Fruit fly (Drosophila melanogaster): ENCODE measurements around the gene Ets21C.

Gene Ets21C

dm6 chr2L:544444-545179 is 8.1 kb downstream of the Ets21C start, which contains the start of the genes Spp and nAChRbeta3 (continued):
- TF ChIP-seq bab2 (GFP tag; optimal IDR thresholded peaks at IDR 0.05) (no peak), CG34376 (GFP tag; optimal IDR thresholded peaks at IDR 0.05) (no peak), vfl (GFP tag; optimal IDR thresholded peaks at IDR 0.05) (no peak), CG6791 (GFP tag; IDR thresholded peaks at IDR 0.05; ENCODE audit: partially characterized antibody) (0 out of 3 replicates have a peak, but pooled peaks have one; percentile 6), cg (GFP tag; optimal IDR thresholded peaks at IDR 0.05) (no peak), CG2712 (tag; optimal IDR thresholded peaks at IDR 0.05) (no peak), ken (GFP tag; IDR thresholded peaks at IDR 0.05) (no peak), CG9797 (GFP tag; optimal IDR thresholded peaks at IDR 0.05) (peak; percentile 79), nom (GFP tag; optimal IDR thresholded peaks at IDR 0.05) (no peak), en (GFP tag; optimal IDR thresholded peaks at IDR 0.05) (no peak), Sin3A (optimal IDR thresholded peaks at IDR 0.05) (peak; percentile 10), pzg (GFP tag; optimal IDR thresholded peaks at IDR 0.05) (peak; percentile 75), Hmr (GFP tag; optimal IDR thresholded peaks at IDR 0.05) (no peak), ac (GFP tag; optimal IDR thresholded peaks at IDR 0.05) (no peak), CG14710 (tag; optimal IDR thresholded peaks at IDR 0.05) (peak; percentile 72), CoRest (tag; optimal IDR thresholded peaks at IDR 0.05) (no peak), C15 (GFP tag; IDR thresholded peaks at IDR 0.05) (no peak), HLH54F (GFP tag; optimal IDR thresholded peaks at IDR 0.05) (no peak), Ptx1 (GFP tag; IDR thresholded peaks at IDR 0.05) (no peak), Mad (GFP tag; optimal IDR thresholded peaks at IDR 0.05) (no peak), YL-1 (GFP tag; optimal IDR thresholded peaks at IDR 0.05) (peak; percentile 62), grn (GFP tag; optimal IDR thresholded peaks at IDR 0.05) (no peak), HmgZ (tag; optimal IDR thresholded peaks at IDR 0.05) (peak; percentile 44), CG10979 (tag; optimal IDR thresholded peaks at IDR 0.05) (no peak), sr (GFP tag; IDR thresholded peaks at IDR 0.05) (no peak), Jarid2 (GFP tag; optimal IDR thresholded peaks at IDR 0.05) (no peak), so (GFP tag; IDR thresholded peaks at IDR 0.05) (no peak), Dad (GFP tag; optimal IDR thresholded peaks at IDR 0.05) (no peak), Hmx (GFP tag; optimal IDR thresholded peaks at IDR 0.05) (no peak), dpn (GFP tag; optimal IDR thresholded peaks at IDR 0.05) (no peak), CG13775 (GFP tag; optimal IDR thresholded peaks at IDR 0.05) (no peak), shn (GFP tag; optimal IDR thresholded peaks at IDR 0.05) (no peak), MESR4 (GFP tag; optimal IDR thresholded peaks at IDR 0.05) (peak; percentile 89), Nf-YA (GFP tag; IDR thresholded peaks at IDR 0.05) (no peak), dmrt11E (tag; optimal IDR thresholded peaks at IDR 0.05) (no peak), abd-A (tag; optimal IDR thresholded peaks at IDR 0.05) (no peak), gcm2 (GFP tag; optimal IDR thresholded peaks at IDR 0.05) (no peak), tna (GFP tag; IDR thresholded peaks at IDR 0.05; ENCODE audit: partially characterized antibody) (peak; percentile 67), CG1024 (GFP tag; IDR thresholded peaks at IDR 0.05) (no peak), CG3163 (GFP tag; optimal IDR thresholded peaks at IDR 0.05) (no peak), Nf-YC (tag; optimal IDR thresholded peaks at IDR 0.05) (peak; percentile 20), dm (GFP tag; optimal IDR thresholded peaks at IDR 0.05) (peak; percentile 32), CG12391 (tag; optimal IDR thresholded peaks at IDR 0.05) (no peak), sqz (GFP tag; optimal IDR thresholded peaks at IDR 0.05) (no peak), CG2116 (GFP tag; optimal IDR thresholded peaks at IDR 0.05) (peak; percentile 68), CG15514 (GFP tag; optimal IDR thresholded peaks at IDR 0.05) (peak; percentile 65), ab (GFP tag; optimal IDR thresholded peaks at IDR 0.05) (no peak), mld (GFP tag; IDR thresholded peaks at IDR 0.05; ENCODE audit: partially characterized antibody) (no peak), Ets97D (GFP tag; optimal IDR thresholded peaks at IDR 0.05) (peak; percentile 42), CG34422 (GFP tag; IDR thresholded peaks at IDR 0.05) (peak; percentile 73; the same call in 1 of the 3 replicates)

All from whole organism, embryonic.